Worm (Caenorhabditis elegans): Measurements from ENCODE around the gene mrps-16.
A peak's percentile ranks its signal among the peaks of the same experiment; 100 is the strongest.

The mrps-16 gene

DNA sequence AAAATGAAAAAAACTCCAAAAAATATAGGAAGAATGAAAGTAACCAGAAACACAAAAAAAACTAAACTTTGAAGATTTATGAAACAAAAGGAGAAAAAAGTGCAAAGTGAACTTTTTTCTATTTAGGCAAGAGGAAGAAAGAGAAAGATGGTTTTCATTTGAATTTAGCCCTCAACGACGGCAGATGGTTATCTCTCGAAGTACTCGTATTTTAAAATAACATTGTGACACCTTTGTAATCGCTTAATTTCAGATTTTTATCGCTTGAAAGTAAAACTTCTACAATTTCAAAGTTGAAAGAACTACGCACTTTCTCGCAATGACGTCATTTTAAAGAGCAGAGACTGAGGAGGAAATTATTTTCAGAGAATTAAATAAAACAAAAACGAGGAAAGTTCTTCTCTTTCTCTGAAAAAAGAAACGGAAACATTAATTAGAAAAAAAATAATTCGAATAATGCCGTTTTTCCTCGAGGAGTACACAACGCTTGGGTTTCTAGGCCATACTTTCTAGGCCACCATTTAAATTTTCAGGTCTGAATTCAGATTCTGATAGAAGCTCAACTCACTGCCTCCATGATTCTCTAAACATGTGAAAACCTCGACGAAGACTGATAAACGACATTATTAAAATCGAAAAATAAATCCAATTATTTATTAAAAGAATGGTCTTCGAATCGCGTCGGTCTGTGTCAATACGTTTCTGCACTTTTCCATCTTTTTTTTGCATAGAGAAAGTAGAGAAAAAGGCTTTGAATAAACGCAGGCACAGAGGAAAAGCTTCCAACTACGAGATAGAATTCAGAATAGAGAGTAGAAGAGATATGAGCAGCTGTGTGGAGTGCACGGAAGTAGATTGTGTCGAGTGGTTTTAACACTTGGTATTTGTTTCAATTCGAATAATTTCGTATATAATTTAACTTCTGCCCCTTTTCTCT is 37.5 kb downstream of the mrps-16 start (continued):
- TF ChIP-seq fkh-10 (GFP tag; optimal IDR thresholded peaks at IDR 0.05), result no peak
- no peak for TF ChIP-seq zip-11 (GFP tag; IDR thresholded peaks at IDR 0.05)
- TF ChIP-seq dpl-1 (GFP tag; optimal IDR thresholded peaks at IDR 0.05), result no peak
- TF ChIP-seq pha-4 (GFP tag; IDR thresholded peaks at IDR 0.05), result no peak
- TF ChIP-seq pha-4 (tag; optimal IDR thresholded peaks at IDR 0.05), result no peak
- TF ChIP-seq daf-19 (GFP tag; conservative IDR thresholded peaks at IDR 0.05), result no peak
- no peak for TF ChIP-seq lir-3 (tag; optimal IDR thresholded peaks at IDR 0.05)
- no peak for TF ChIP-seq ZK546.5 (tag; optimal IDR thresholded peaks at IDR 0.05)
- TF ChIP-seq lsy-2 (tag; optimal IDR thresholded peaks at IDR 0.05), result peak in 1 of 2 experiments; percentile 13
- TF ChIP-seq lim-7 (GFP tag; IDR thresholded peaks at IDR 0.05), result no peak
- peak in 1 of 2 experiments; percentile 53 for TF ChIP-seq unc-62 (GFP tag; optimal IDR thresholded peaks at IDR 0.05 in 1 of 2)
- TF ChIP-seq unc-62 (tag; optimal IDR thresholded peaks at IDR 0.05), result no peak
- no peak for TF ChIP-seq F10B5.3 (tag; optimal IDR thresholded peaks at IDR 0.05)
- TF ChIP-seq php-3 (GFP tag; IDR thresholded peaks at IDR 0.05), result no peak
- no peak for TF ChIP-seq F44E2.7 (GFP tag; IDR thresholded peaks at IDR 0.05)
- TF ChIP-seq aly-2 (tag; optimal IDR thresholded peaks at IDR 0.05), result no peak
- no peak for TF ChIP-seq dmd-8 (GFP tag; IDR thresholded peaks at IDR 0.05)
- TF ChIP-seq nhr-41 (GFP tag; IDR thresholded peaks at IDR 0.05), result no peak
- TF ChIP-seq spr-1 (tag; optimal IDR thresholded peaks at IDR 0.05), result no peak
- TF ChIP-seq mep-1 (tag; optimal IDR thresholded peaks at IDR 0.05), result no peak
- no peak for TF ChIP-seq mxl-2 (GFP tag; conservative IDR thresholded peaks at IDR 0.05)
- no peak for TF ChIP-seq pqm-1 (tag; optimal IDR thresholded peaks at IDR 0.05)
- no peak for TF ChIP-seq lin-38 (GFP tag; IDR thresholded peaks at IDR 0.05)
- TF ChIP-seq daf-16 (GFP tag; optimal IDR thresholded peaks at IDR 0.05), result no peak
- TF ChIP-seq daf-16 (tag; optimal IDR thresholded peaks at IDR 0.05), result no peak
- TF ChIP-seq tra-1 (GFP tag; IDR thresholded peaks at IDR 0.05), result no peak
- no peak for TF ChIP-seq Y105C5A.15 (GFP tag; IDR thresholded peaks at IDR 0.05)
- TF ChIP-seq gei-8 (GFP tag; optimal IDR thresholded peaks at IDR 0.05), result no peak
- no peak for TF ChIP-seq nhr-48 (tag; optimal IDR thresholded peaks at IDR 0.05)
- no peak for TF ChIP-seq nhr-11 (tag; optimal IDR thresholded peaks at IDR 0.05)
- TF ChIP-seq mdl-1 (tag; optimal IDR thresholded peaks at IDR 0.05), result no peak
- TF ChIP-seq hif-1 (tag; optimal IDR thresholded peaks at IDR 0.05), result peak in 1 of 2 experiments; percentile 28
- TF ChIP-seq cey-2 (tag; optimal IDR thresholded peaks at IDR 0.05; ENCODE audit: borderline replicate concordance, insufficient read depth), result no peak
- no peak for TF ChIP-seq mxl-3 (GFP tag; optimal IDR thresholded peaks at IDR 0.05)
- no peak for TF ChIP-seq nhr-6 (tag; optimal IDR thresholded peaks at IDR 0.05)
- TF ChIP-seq arid-1 (GFP tag; conservative IDR thresholded peaks at IDR 0.05), result no peak
- no peak for TF ChIP-seq nhr-25 (tag; optimal IDR thresholded peaks at IDR 0.05; ENCODE audit: borderline replicate concordance, insufficient read depth)
- TF ChIP-seq tag-97 (GFP tag; IDR thresholded peaks at IDR 0.05), result no peak
- TF ChIP-seq unc-130 (GFP tag; optimal IDR thresholded peaks at IDR 0.05), result peak; percentile 72
- no peak for TF ChIP-seq egl-43 (GFP tag; IDR thresholded peaks at IDR 0.05)
- no peak for TF ChIP-seq skn-1 (tag; optimal IDR thresholded peaks at IDR 0.05)
- TF ChIP-seq sdz-12 (GFP tag; optimal IDR thresholded peaks at IDR 0.05), result no peak
- no peak for TF ChIP-seq dve-1 (tag; optimal IDR thresholded peaks at IDR 0.05; ENCODE audit: insufficient read depth)
- TF ChIP-seq ceh-28 (tag; optimal IDR thresholded peaks at IDR 0.05), result no peak
- no peak for TF ChIP-seq mdt-29 (GFP tag; IDR thresholded peaks at IDR 0.05)
- TF ChIP-seq dmd-6 (GFP tag; IDR thresholded peaks at IDR 0.05), result 0 out of 2 replicates have a peak, but pooled peaks have one; percentile 14
- TF ChIP-seq zag-1 (tag; optimal IDR thresholded peaks at IDR 0.05), result no peak

Measured in whole organism, L4 larva.